Worm (Caenorhabditis elegans) whole organism, L2 larva: Measurements from ENCODE around the gene F19G12.4.

Experiments
- C34F6.9 ChIP-seq: fragments of 150-350 bp; optimal IDR thresholded peaks from 2 replicates; lab custom pipeline; 2014; ENCODE audit warnings: missing biosample characterization, missing genetic modification characterization
- Y55F3AM.14 ChIP-seq: fragments of 200-800 bp; sonication (Bioruptor generic); optimal IDR thresholded peaks from 2 replicates; lab custom pipeline; 2018; ENCODE audit warnings: mild to moderate bottlenecking, missing genetic modification characterization, missing compliant biosample characterization
- elt-3 ChIP-seq: sonication (generic microtip); optimal IDR thresholded peaks from 2 replicates; lab custom pipeline; 2017; ENCODE audit warnings: missing biosample characterization, missing genetic modification characterization
- nhr-77 ChIP-seq: fragments of 150-350 bp; optimal IDR thresholded peaks from 2 replicates; lab custom pipeline; 2014; ENCODE audit warnings: missing biosample characterization, missing genetic modification characterization

F19G12.4 gene

ce11 chrX:1464699-1465098 lies 47.6 kb downstream of the F19G12.4 start, which contains the start of gene D1005.6:
D1005.6 (minus strand) TSS chrX:1464799.
- TF ChIP-seq elt-3 = no peak
- no peak for TF ChIP-seq nhr-77 (tag; lab: Kevin White, UChicago)
- TF ChIP-seq Y55F3AM.14 (GFP tag; lab: Kevin White, UChicago) = no peak
- TF ChIP-seq C34F6.9 (tag; lab: Kevin White, UChicago) = no peak
- TF ChIP-seq, all 48 proteins: peak for 0
